Fruit fly (Drosophila melanogaster) whole organism, pupa: ENCODE results near the gene Kmn2.
A peak's percentile ranks its signal among the peaks of the same experiment; 100 is the strongest.
"Not testable (repeated sequence)": the region's sequence is repeated elsewhere in the genome, so short reads cannot be mapped to it uniquely, and the experiment has no call there.

Experiments
- CG10348 ChIP-seq: fragments of 200-800 bp; sonication (Bioruptor generic); IDR thresholded peaks from 2 replicates; pipeline ENCODE4 v1.3.6; 2022; ENCODE audit warnings: missing biosample characterization, missing genetic modification characterization
- CG12605 ChIP-seq: fragments of 200-800 bp; sonication (Bioruptor generic); IDR thresholded peaks from 2 replicates; pipeline ENCODE4 v1.3.6; 2022; ENCODE audit warnings: missing biosample characterization, missing genetic modification characterization
- CG13204 ChIP-seq: fragments of 200-800 bp; sonication (Bioruptor generic); optimal IDR thresholded peaks from 2 replicates; lab custom pipeline; 2018; ENCODE audit warnings: missing biosample characterization, mild to moderate bottlenecking, missing genetic modification characterization, moderate library complexity
- CG14655 ChIP-seq: fragments of 200-800 bp; sonication (Bioruptor generic); optimal IDR thresholded peaks from 3 replicates; lab custom pipeline; 2017; ENCODE audit warnings: mild to moderate bottlenecking, missing biosample characterization, missing genetic modification reagents, missing genetic modification characterization
- CG15710 ChIP-seq: fragments of 200-800 bp; sonication (Bioruptor generic); optimal IDR thresholded peaks from 2 replicates; lab custom pipeline; 2018; ENCODE audit warnings: missing biosample characterization, mild to moderate bottlenecking, missing genetic modification characterization, moderate library complexity
- CG17806 ChIP-seq: fragments of 200-800 bp; sonication (Bioruptor generic); optimal IDR thresholded peaks from 2 replicates; lab custom pipeline; 2018; ENCODE audit warnings: missing biosample characterization, mild to moderate bottlenecking, missing genetic modification characterization, moderate library complexity
- CG32121 ChIP-seq: fragments of 200-800 bp; sonication (Bioruptor generic); IDR thresholded peaks from 2 replicates; pipeline ENCODE4 v1.3.6; 2022; ENCODE audit warnings: missing biosample characterization, missing genetic modification characterization
- CG34367 ChIP-seq: fragments of 200-800 bp; sonication (Bioruptor generic); optimal IDR thresholded peaks from 2 replicates; lab custom pipeline; 2018; ENCODE audit warnings: missing biosample characterization, mild to moderate bottlenecking, missing genetic modification characterization
- CG4496 ChIP-seq: fragments of 200-800 bp; sonication (Bioruptor generic); IDR thresholded peaks from 3 replicates; pipeline ENCODE4 v1.3.6; 2022; ENCODE audit warnings: missing biosample characterization, missing genetic modification characterization
- CG8159 ChIP-seq: fragments of 200-800 bp; sonication (Bioruptor generic); optimal IDR thresholded peaks from 3 replicates; lab custom pipeline; 2018; ENCODE audit warnings: missing biosample characterization, mild to moderate bottlenecking, missing genetic modification characterization, moderate library complexity
- CG8301 ChIP-seq: fragments of 200-800 bp; sonication (Bioruptor generic); optimal IDR thresholded peaks from 2 replicates; lab custom pipeline; 2018; ENCODE audit warnings: missing biosample characterization, mild to moderate bottlenecking, missing genetic modification characterization
- CG9948 ChIP-seq: fragments of 200-800 bp; sonication (Bioruptor generic); optimal IDR thresholded peaks from 2 replicates; lab custom pipeline; 2018; ENCODE audit warnings: missing biosample characterization, mild to moderate bottlenecking, missing genetic modification characterization, moderate library complexity
- D1 ChIP-seq: fragments of 200-800 bp; sonication (Bioruptor generic); optimal IDR thresholded peaks from 2 replicates; lab custom pipeline; 2018; ENCODE audit warnings: missing biosample characterization, mild to moderate bottlenecking, missing genetic modification characterization, moderate library complexity
- EcR ChIP-seq: fragments of 200-800 bp; sonication (Bioruptor generic); optimal IDR thresholded peaks from 3 replicates; lab custom pipeline; 2019; ENCODE audit warnings: missing biosample characterization, missing genetic modification characterization, mild to moderate bottlenecking, moderate library complexity, missing genetic modification reagents
- Ets98B ChIP-seq: fragments of 200-800 bp; sonication (Bioruptor generic); IDR thresholded peaks from 2 replicates; pipeline ENCODE4 v1.3.6; 2022; ENCODE audit warnings: missing biosample characterization, missing genetic modification characterization
- Pif1A ChIP-seq: fragments of 200-800 bp; sonication (Bioruptor generic); optimal IDR thresholded peaks from 3 replicates; lab custom pipeline; 2016; ENCODE audit warnings: missing biosample characterization, missing genetic modification characterization
- Pif1B ChIP-seq: fragments of 200-800 bp; sonication (Bioruptor generic); optimal IDR thresholded peaks from 3 replicates; lab custom pipeline; 2016; ENCODE audit warnings: missing biosample characterization, missing genetic modification characterization
- Snoo ChIP-seq: fragments of 200-800 bp; sonication (Bioruptor generic); optimal IDR thresholded peaks from 3 replicates; lab custom pipeline; 2017; ENCODE audit warnings: missing biosample characterization, mild to moderate bottlenecking, missing genetic modification characterization, inconsistent platforms
- fd96Ca ChIP-seq: fragments of 200-800 bp; sonication (Bioruptor generic); IDR thresholded peaks from 3 replicates; pipeline ENCODE4 v1.3.6; 2022; ENCODE audit warnings: missing biosample characterization, missing genetic modification characterization
- gl ChIP-seq: fragments of 200-800 bp; sonication (Bioruptor generic); optimal IDR thresholded peaks from 2 replicates; lab custom pipeline; 2018; ENCODE audit warnings: missing biosample characterization, mild to moderate bottlenecking, missing genetic modification characterization
- rn ChIP-seq: fragments of 200-800 bp; sonication (Bioruptor generic); IDR thresholded peaks from 2 replicates; pipeline ENCODE4 v1.3.6; 2022; ENCODE audit warnings: missing biosample characterization, missing genetic modification characterization

The Kmn2 gene

DNA sequence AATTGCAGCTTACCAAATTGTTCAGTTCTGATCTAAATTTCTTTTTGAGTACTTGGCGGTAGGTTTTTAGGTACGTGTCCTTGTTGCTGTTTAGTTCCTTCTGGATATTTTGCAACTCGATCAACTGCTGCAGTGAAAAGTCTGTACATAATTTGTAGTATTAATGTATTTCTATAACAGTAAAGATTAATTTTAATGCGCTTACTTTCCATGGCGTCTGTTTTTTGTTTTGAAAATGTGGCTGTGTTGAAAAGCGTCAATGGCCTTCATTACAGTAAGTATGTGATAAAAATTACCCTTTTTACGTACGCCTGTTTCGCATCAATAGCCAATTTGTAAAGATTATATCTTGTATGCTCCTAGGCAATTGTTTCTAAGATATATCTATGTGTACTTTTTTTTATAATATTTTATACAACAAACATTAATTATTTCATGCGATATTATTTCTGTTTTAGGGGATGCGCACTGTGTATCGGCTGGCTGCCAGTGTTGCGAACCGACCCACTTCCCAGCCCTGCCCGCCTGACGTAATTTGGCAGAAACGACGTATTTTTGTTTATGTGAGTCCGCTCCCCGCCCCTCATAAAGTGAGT lies at the start of gene Kmn2, which contains the start of gene CG2698:
TSS of gene Kmn2 (minus strand) at position 236 of the 596 bp plus-strand sequence.
TSS of gene CG2698 (plus strand) at position 489 of the 596 bp plus-strand sequence.
- TF ChIP-seq CG4496 (GFP tag; lab: Robert Waterston, UW): peak; percentile 99
- TF ChIP-seq CG9948 (tag; lab: Kevin White, UChicago): peak; percentile 93
- TF ChIP-seq D1 (tag; lab: Kevin White, UChicago): peak; percentile 80
- TF ChIP-seq Snoo (tag; lab: Kevin White, UChicago): peak; percentile 95
- TF ChIP-seq EcR (GFP tag; lab: Kevin White, UChicago): peak; percentile 61
- peak; percentile 92 for TF ChIP-seq CG34367
- peak; percentile 94 for TF ChIP-seq CG14655 (GFP tag; lab: Kevin White, UChicago)
- peak; percentile 94 for TF ChIP-seq CG8301 (tag; lab: Kevin White, UChicago)
- TF ChIP-seq CG32121: peak; percentile 97
- TF ChIP-seq gl (tag; lab: Kevin White, UChicago): peak; percentile 79
- TF ChIP-seq Pif1A (GFP tag; lab: Kevin White, UChicago): peak; percentile 93
- peak; percentile 95 for TF ChIP-seq CG15710 (tag; lab: Kevin White, UChicago)
- peak; percentile 96 for TF ChIP-seq CG8159 (tag; lab: Kevin White, UChicago)
- TF ChIP-seq CG10348: peak; percentile 93
- peak; percentile 97 for TF ChIP-seq rn (GFP tag; lab: Robert Waterston, UW)
- peak; percentile 96 for TF ChIP-seq fd96Ca (GFP tag; lab: Robert Waterston, UW)
- TF ChIP-seq CG13204 (GFP tag; lab: Kevin White, UChicago): no peak
- TF ChIP-seq CG12605 (GFP tag; lab: Robert Waterston, UW): peak; percentile 95
- TF ChIP-seq Pif1B (GFP tag; lab: Kevin White, UChicago): peak; percentile 94
- peak; percentile 93 for TF ChIP-seq CG17806
- TF ChIP-seq Ets98B (GFP tag; lab: Robert Waterston, UW): peak; percentile 97

DNA sequence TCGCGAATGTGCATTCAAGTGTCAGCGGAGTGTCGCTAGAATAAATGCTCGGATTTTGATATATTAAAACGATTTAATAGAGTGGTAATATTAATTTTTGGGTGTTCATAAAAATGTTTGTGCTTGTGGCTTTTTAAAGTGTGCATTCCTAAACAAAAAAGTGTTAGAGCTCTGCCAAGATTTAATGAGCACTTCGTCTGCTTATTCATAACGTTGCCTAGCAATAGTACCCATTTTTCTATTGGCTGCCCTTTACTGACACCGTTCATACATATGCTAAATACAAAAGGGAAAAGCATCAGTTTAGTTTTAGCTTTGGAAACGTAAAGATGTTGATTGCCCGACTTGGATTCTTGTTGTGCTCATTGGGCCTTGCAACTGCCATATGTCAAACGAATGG lies 48.3 kb upstream of the Kmn2 start, which contains the start of gene CG43061:
TSS of gene CG43061 (plus strand) at position 301 of the 400 bp plus-strand sequence.
- not testable (repeated sequence) for TF ChIP-seq EcR (GFP tag; lab: Kevin White, UChicago); D1 (tag; lab: Kevin White, UChicago); gl (tag; lab: Kevin White, UChicago)

DNA sequence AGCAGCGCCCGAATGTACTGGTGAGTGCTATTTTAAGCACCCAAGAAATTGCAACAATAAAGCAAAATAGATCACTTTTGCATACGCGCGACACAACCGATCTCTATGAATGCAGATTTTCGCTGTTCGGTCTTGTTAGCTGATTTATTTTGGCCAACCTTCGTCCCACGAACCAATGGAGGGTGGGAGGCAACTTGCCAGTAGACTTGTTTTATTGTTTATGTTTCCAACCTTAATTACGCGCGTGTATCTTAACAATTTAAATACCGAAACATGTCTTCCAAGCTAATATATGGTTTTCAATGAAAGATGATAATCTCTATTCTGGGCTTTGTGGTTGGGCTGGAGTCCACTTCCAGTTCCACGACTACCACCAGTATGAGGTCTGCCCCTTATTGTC lies 47.8 kb upstream of the Kmn2 start, which contains the start of gene CG43618:
TSS of gene CG43618 (plus strand) at position 301 of the 400 bp plus-strand sequence.
- TF ChIP-seq CG8301, D1, CG9948 (tag; lab: Kevin White, UChicago): not testable (repeated sequence)

DNA sequence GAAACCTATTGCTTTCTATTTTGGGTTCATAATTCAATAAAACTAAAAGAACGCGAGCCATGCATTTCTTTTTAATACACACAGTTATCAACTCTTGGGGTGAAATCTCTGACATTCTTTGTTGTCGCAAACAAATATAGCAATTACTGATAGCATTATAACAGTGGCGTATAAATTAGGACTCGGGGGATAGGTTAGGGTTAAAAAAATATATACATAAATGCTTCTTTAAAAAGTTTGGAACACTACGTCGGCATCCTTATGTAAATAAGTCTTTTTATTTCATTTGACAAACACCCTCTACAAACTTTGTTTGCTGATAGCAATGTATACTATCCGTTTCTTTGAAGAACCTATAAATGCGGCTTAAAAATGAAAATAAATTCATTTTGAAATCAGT lies 39.7 kb upstream of the Kmn2 start, which contains the start of gene CG43060:
TSS of gene CG43060 (plus strand) at position 382 of the 400 bp plus-strand sequence.
- TF ChIP-seq CG8301 (tag; lab: Kevin White, UChicago) (peak; percentile 22), Ets98B (GFP tag; lab: Robert Waterston, UW) (peak; percentile 24; the same call in 1 of the 2 replicates), rn (GFP tag; lab: Robert Waterston, UW) (no peak), CG17806 (peak; percentile 29), CG12605 (GFP tag; lab: Robert Waterston, UW) (no peak), CG32121 (no peak), CG4496 (GFP tag; lab: Robert Waterston, UW) (peak; percentile 50; the same call in 2 of the 3 replicates), CG14655 (GFP tag; lab: Kevin White, UChicago) (peak; percentile 38), CG8159 (tag; lab: Kevin White, UChicago) (peak; percentile 31)

DNA sequence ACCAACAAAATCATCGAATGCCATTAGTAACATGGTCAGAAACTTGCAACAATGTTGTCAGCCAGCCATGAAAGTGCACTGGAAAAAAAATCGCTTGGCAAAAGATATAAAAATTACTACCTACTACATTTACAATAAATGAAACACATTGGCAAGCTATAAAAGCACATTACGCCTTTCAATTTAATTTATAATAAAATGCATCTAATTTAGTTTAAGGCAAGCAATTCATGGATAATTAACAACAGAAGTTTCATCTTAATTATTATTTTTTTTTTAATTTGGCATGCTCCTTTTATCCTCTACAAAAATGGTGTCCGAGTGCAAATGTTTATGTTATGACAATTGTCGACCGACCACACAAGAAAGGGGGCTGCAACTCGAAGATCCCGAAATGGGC lies 37.8 kb upstream of the Kmn2 start:
- no peak for TF ChIP-seq CG12605 (GFP tag; lab: Robert Waterston, UW)
- no peak for TF ChIP-seq CG15710 (tag; lab: Kevin White, UChicago)
- TF ChIP-seq fd96Ca (GFP tag; lab: Robert Waterston, UW): no peak
- TF ChIP-seq CG4496 (GFP tag; lab: Robert Waterston, UW): 0 out of 3 replicates have a peak, but pooled peaks have one; percentile 12
- no peak for TF ChIP-seq CG34367
- TF ChIP-seq Ets98B (GFP tag; lab: Robert Waterston, UW): peak; percentile 30

DNA sequence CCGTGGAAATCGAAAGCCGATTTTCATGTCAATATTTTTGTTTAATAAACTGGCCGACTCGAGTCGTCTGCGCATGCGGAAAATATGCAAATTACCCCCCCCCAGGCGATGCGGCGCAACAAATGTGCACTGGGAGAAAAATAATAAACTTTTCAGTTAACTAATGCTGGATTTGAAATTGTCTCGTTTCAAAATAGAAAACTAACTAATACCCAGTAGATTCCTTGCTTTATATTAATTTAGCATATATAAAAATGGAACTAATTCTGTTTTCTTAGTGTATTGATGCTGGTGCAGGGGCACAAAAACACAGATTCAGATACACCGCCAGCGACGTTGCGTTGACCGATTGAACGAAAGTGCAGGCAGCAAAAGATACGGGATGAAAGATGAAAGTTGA lies 36.8 kb upstream of the Kmn2 start:
- TF ChIP-seq CG15710 (tag; lab: Kevin White, UChicago): peak; percentile 4
- peak; percentile 58 for TF ChIP-seq CG14655 (GFP tag; lab: Kevin White, UChicago)
- TF ChIP-seq CG13204 (GFP tag; lab: Kevin White, UChicago): no peak
- no peak for TF ChIP-seq gl (tag; lab: Kevin White, UChicago)
- peak; percentile 37 for TF ChIP-seq Pif1B (GFP tag; lab: Kevin White, UChicago)
- no peak; the same call in 1 of the 2 replicates for TF ChIP-seq CG10348
- peak; percentile 71 for TF ChIP-seq CG8301 (tag; lab: Kevin White, UChicago)
- TF ChIP-seq CG17806: peak; percentile 59
- TF ChIP-seq CG9948 (tag; lab: Kevin White, UChicago): peak; percentile 49
- TF ChIP-seq CG12605 (GFP tag; lab: Robert Waterston, UW): peak; percentile 79
- TF ChIP-seq fd96Ca (GFP tag; lab: Robert Waterston, UW): peak; percentile 43; the same call in 2 of the 3 replicates
- TF ChIP-seq Ets98B (GFP tag; lab: Robert Waterston, UW): peak; percentile 85
- no peak for TF ChIP-seq EcR (GFP tag; lab: Kevin White, UChicago)
- TF ChIP-seq Snoo (tag; lab: Kevin White, UChicago): peak; percentile 1
- peak; percentile 61; the same call in 1 of the 2 replicates for TF ChIP-seq rn (GFP tag; lab: Robert Waterston, UW)
- TF ChIP-seq CG34367: peak; percentile 22
- peak; percentile 86 for TF ChIP-seq CG4496 (GFP tag; lab: Robert Waterston, UW)
- TF ChIP-seq CG32121: peak; percentile 81
- peak; percentile 40 for TF ChIP-seq Pif1A (GFP tag; lab: Kevin White, UChicago)
- TF ChIP-seq D1 (tag; lab: Kevin White, UChicago): no peak
- TF ChIP-seq CG8159 (tag; lab: Kevin White, UChicago): peak; percentile 64
